In the genomic region with DNA sequence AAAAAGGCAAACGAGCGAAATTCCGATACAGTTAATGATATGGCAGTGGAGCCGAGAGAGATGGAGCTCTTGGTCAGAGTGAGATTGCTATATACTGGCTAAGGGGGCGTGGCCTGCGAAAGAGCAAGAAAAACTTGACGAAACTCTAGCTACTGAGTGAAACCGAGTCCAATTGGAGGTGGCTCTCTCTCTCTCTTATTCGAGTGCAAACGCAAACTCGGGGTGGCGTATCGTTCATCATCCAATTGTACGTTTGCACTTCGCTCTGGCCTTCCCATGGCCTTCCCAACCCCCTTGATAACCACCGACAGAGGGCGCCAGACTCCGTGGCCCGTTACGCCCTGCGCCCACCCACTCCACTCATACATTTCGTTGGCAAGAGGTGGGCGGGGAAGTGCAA, we compare ENCODE assay signal across 1 fruit fly cellular context.
A peak's percentile ranks its signal among the peaks of the same experiment; 100 is the strongest.
TF ChIP-seq lines count a peak whose summit lies in the region.

No protein-coding gene starts in this region.

TF ChIP-seq in whole organism, embryonic, 481 proteins besides CTCF, POLR2A, EP300 and RAD21 (continued from another document):
- TF ChIP-seq CG10959 (GFP tag; IDR thresholded peaks at IDR 0.05; lab: Robert Waterston, UW) (no peak), bbx (GFP tag; IDR thresholded peaks at IDR 0.05; lab: Robert Waterston, UW; ENCODE audit: partially characterized antibody) (peak; percentile 30; the same call in 1 of the 2 replicates), CG12744 (GFP tag; optimal IDR thresholded peaks at IDR 0.05; lab: Kevin White, UChicago) (no peak), insv (GFP tag; optimal IDR thresholded peaks at IDR 0.05; lab: Kevin White, UChicago) (peak; percentile 69 to 95), eyg (GFP tag; optimal IDR thresholded peaks at IDR 0.05; lab: Kevin White, UChicago) (no peak), zfh1 (GFP tag; IDR thresholded peaks at IDR 0.05; lab: Robert Waterston, UW) (no peak), CG7839 (tag; optimal IDR thresholded peaks at IDR 0.05; lab: Kevin White, UChicago) (no peak), rib (GFP tag; IDR thresholded peaks at IDR 0.05; lab: Robert Waterston, UW) (no peak), wdn (GFP tag; IDR thresholded peaks at IDR 0.05; lab: Robert Waterston, UW) (no peak), CG4854 (GFP tag; optimal IDR thresholded peaks at IDR 0.05; lab: Kevin White, UChicago) (no peak), CG11398 (GFP tag; optimal IDR thresholded peaks at IDR 0.05; lab: Kevin White, UChicago) (no peak), Atf3 (GFP tag; optimal IDR thresholded peaks at IDR 0.05; lab: Kevin White, UChicago) (no peak), Bgb (GFP tag; IDR thresholded peaks at IDR 0.05; lab: Robert Waterston, UW; ENCODE audit: partially characterized antibody) (peak; percentile 65; the same call in 1 of the 2 replicates), hb (GFP tag; IDR thresholded peaks at IDR 0.05; lab: Robert Waterston, UW; ENCODE audit: partially characterized antibody) (no peak), Lpt (GFP tag; optimal IDR thresholded peaks at IDR 0.05; lab: Kevin White, UChicago) (no peak), E2f1 (GFP tag; IDR thresholded peaks at IDR 0.05; lab: Robert Waterston, UW) (no peak), Jarid2 (GFP tag; optimal IDR thresholded peaks at IDR 0.05; lab: Kevin White, UChicago) (peak; percentile 63), nmo (GFP tag; optimal IDR thresholded peaks at IDR 0.05; lab: Kevin White, UChicago) (no peak), Nf-YB (GFP tag; optimal IDR thresholded peaks at IDR 0.05; lab: Kevin White, UChicago) (peak; percentile 97), Sox100B (GFP tag; optimal IDR thresholded peaks at IDR 0.05; lab: Kevin White, UChicago) (no peak), pnt (GFP tag; optimal IDR thresholded peaks at IDR 0.05; lab: Kevin White, UChicago) (no peak), sob (GFP tag; IDR thresholded peaks at IDR 0.05; lab: Robert Waterston, UW) (no peak), Deaf1 (tag; optimal IDR thresholded peaks at IDR 0.05; lab: Kevin White, UChicago) (peak; percentile 65), scrt (GFP tag; optimal IDR thresholded peaks at IDR 0.05; lab: Kevin White, UChicago) (no peak), lola (GFP tag; optimal IDR thresholded peaks at IDR 0.05; lab: Kevin White, UChicago) (no peak), sim (GFP tag; IDR thresholded peaks at IDR 0.05; lab: Robert Waterston, UW) (no peak), zfh2 (GFP tag; optimal IDR thresholded peaks at IDR 0.05; lab: Kevin White, UChicago) (no peak), CG10274 (GFP tag; optimal IDR thresholded peaks at IDR 0.05; lab: Kevin White, UChicago) (no peak), MBD-R2 (GFP tag; IDR thresholded peaks at IDR 0.05; lab: Robert Waterston, UW) (no peak), CG17802 (tag; optimal IDR thresholded peaks at IDR 0.05; lab: Kevin White, UChicago) (no peak), cad (GFP tag; optimal IDR thresholded peaks at IDR 0.05; lab: Kevin White, UChicago) (no peak), sens (GFP tag; lab: Kevin White, UChicago) (no peak)
